Fruit fly (Drosophila melanogaster) whole organism, embryonic: Measurements from ENCODE around the gene CG15336.

ENCODE experiments used
- Adf1 ChIP-seq: fragments of 200-800 bp; sonication (Bioruptor generic); IDR thresholded peaks from 2 replicates; pipeline ENCODE4 v1.3.6; 2022; ENCODE audit warnings: missing biosample characterization, missing genetic modification characterization
- Awh ChIP-seq: fragments of 200-800 bp; sonication (Bioruptor generic); IDR thresholded peaks from 2 replicates; pipeline ENCODE4, ENCODE4 v1.3.6; 2022; ENCODE audit warnings: missing biosample characterization, missing genetic modification characterization
- Bgb ChIP-seq: fragments of 200-800 bp; sonication (Bioruptor generic); IDR thresholded peaks from 2 replicates; pipeline ENCODE4 v1.3.6; 2022; ENCODE audit warnings: missing biosample characterization, missing genetic modification characterization; ENCODE audit not compliant: partially characterized antibody
- BtbVII ChIP-seq: fragments of 200-800 bp; sonication (Bioruptor generic); optimal IDR thresholded peaks from 3 replicates; lab custom pipeline; 2017; ENCODE audit warnings: missing biosample characterization, mild to moderate bottlenecking, missing genetic modification characterization
- CG12071 ChIP-seq: fragments of 200-800 bp; sonication (Bioruptor generic); optimal IDR thresholded peaks from 3 replicates; lab custom pipeline; 2018; ENCODE audit warnings: missing biosample characterization, mild to moderate bottlenecking, missing genetic modification characterization
- CG12744 ChIP-seq: fragments of 200-800 bp; sonication (Bioruptor generic); optimal IDR thresholded peaks from 2 replicates; lab custom pipeline; 2016; ENCODE audit warnings: missing biosample characterization, missing genetic modification characterization
- CG13894 ChIP-seq: fragments of 200-800 bp; sonication (Bioruptor generic); optimal IDR thresholded peaks from 3 replicates; lab custom pipeline; 2018; ENCODE audit warnings: missing biosample characterization, mild to moderate bottlenecking, missing genetic modification characterization, moderate library complexity
- CG14667 ChIP-seq: fragments of 200-800 bp; sonication (Bioruptor generic); IDR thresholded peaks from 2 replicates; pipeline ENCODE4 v1.3.6; 2022; ENCODE audit warnings: missing biosample characterization, missing genetic modification characterization
- CG1603 ChIP-seq: fragments of 200-800 bp; sonication (Bioruptor generic); optimal IDR thresholded peaks from 2 replicates; lab custom pipeline; 2019; ENCODE audit warnings: missing biosample characterization, mild to moderate bottlenecking, missing genetic modification characterization, moderate library complexity
- CG18262 ChIP-seq: fragments of 200-800 bp; optimal IDR thresholded peaks from 3 replicates; lab custom pipeline; 2019; ENCODE audit warnings: missing biosample characterization, mild to moderate bottlenecking, missing genetic modification characterization, moderate library complexity
- CG2120 ChIP-seq: fragments of 200-800 bp; sonication (Bioruptor generic); optimal IDR thresholded peaks from 3 replicates; lab custom pipeline; 2016; ENCODE audit warnings: missing biosample characterization, missing genetic modification characterization
- CG32767 ChIP-seq: fragments of 200-800 bp; sonication (Bioruptor generic); IDR thresholded peaks from 2 replicates; pipeline ENCODE4 v1.3.6; 2022; ENCODE audit warnings: missing biosample characterization, missing genetic modification characterization
- CG3281 ChIP-seq: fragments of 200-800 bp; sonication (Bioruptor generic); optimal IDR thresholded peaks from 3 replicates; lab custom pipeline; 2017; ENCODE audit warnings: missing biosample characterization, mild to moderate bottlenecking, missing genetic modification characterization
- CG3407 ChIP-seq: fragments of 200-800 bp; sonication (Bioruptor generic); optimal IDR thresholded peaks from 2 replicates; lab custom pipeline; 2018; ENCODE audit warnings: missing biosample characterization, mild to moderate bottlenecking, missing genetic modification characterization
- CG43689 ChIP-seq: fragments of 200-800 bp; sonication (Bioruptor generic); IDR thresholded peaks from 2 replicates; pipeline ENCODE4 v1.3.6; 2022; ENCODE audit warnings: missing biosample characterization, missing genetic modification characterization
- CG6813 ChIP-seq: fragments of 200-800 bp; sonication (Bioruptor generic); optimal IDR thresholded peaks from 2 replicates; lab custom pipeline; 2017; ENCODE audit warnings: missing biosample characterization, missing genetic modification characterization, mild to moderate bottlenecking, moderate library complexity, missing genetic modification reagents
- CG7357 ChIP-seq: fragments of 200-800 bp; sonication (Bioruptor generic); IDR thresholded peaks from 3 replicates; pipeline ENCODE4 v1.3.6; 2022; ENCODE audit warnings: missing biosample characterization, missing genetic modification characterization
- CG7372 ChIP-seq: fragments of 200-800 bp; sonication (Bioruptor generic); IDR thresholded peaks from 2 replicates; pipeline ENCODE4 v1.3.6; 2022; ENCODE audit warnings: missing biosample characterization, missing genetic modification characterization
- CG8089 ChIP-seq: fragments of 200-800 bp; sonication (Bioruptor generic); optimal IDR thresholded peaks from 3 replicates; lab custom pipeline; 2016; ENCODE audit warnings: missing biosample characterization, missing genetic modification characterization
- CG8359 ChIP-seq: fragments of 200-800 bp; sonication (Bioruptor generic); optimal IDR thresholded peaks from 2 replicates; lab custom pipeline; 2017; ENCODE audit warnings: missing biosample characterization, mild to moderate bottlenecking, missing genetic modification characterization, borderline replicate concordance
- Chrac-16 ChIP-seq: fragments of 200-800 bp; sonication (Bioruptor generic); optimal IDR thresholded peaks from 3 replicates; lab custom pipeline; 2016; ENCODE audit warnings: missing biosample characterization, missing genetic modification characterization
- Deaf1 ChIP-seq: fragments of 200-800 bp; optimal IDR thresholded peaks from 3 replicates; lab custom pipeline; 2019; ENCODE audit warnings: missing biosample characterization, mild to moderate bottlenecking, missing genetic modification characterization, moderate library complexity
- E2f2 ChIP-seq: fragments of 200-800 bp; sonication (Bioruptor generic); IDR thresholded peaks from 2 replicates; pipeline ENCODE4 v1.3.6; 2022; ENCODE audit warnings: missing biosample characterization, missing genetic modification characterization
- H15 ChIP-seq: fragments of 200-800 bp; sonication (Bioruptor generic); IDR thresholded peaks from 3 replicates; pipeline ENCODE4 v1.3.6; 2022; ENCODE audit warnings: missing biosample characterization, missing genetic modification characterization
- Hand ChIP-seq: fragments of 200-800 bp; sonication (Bioruptor generic); optimal IDR thresholded peaks from 2 replicates; lab custom pipeline; 2017; ENCODE audit warnings: mild to moderate bottlenecking, missing biosample characterization, missing genetic modification reagents, missing genetic modification characterization
- Max ChIP-seq: fragments of 200-800 bp; sonication (Bioruptor generic); optimal IDR thresholded peaks from 2 replicates; lab custom pipeline; 2016; ENCODE audit warnings: missing biosample characterization, mild to moderate bottlenecking, missing genetic modification characterization
- Med ChIP-seq: fragments of 200-800 bp; sonication (Bioruptor generic); peaks from one replicate; lab custom pipeline; 2016; ENCODE audit warnings: missing biosample characterization, missing genetic modification characterization, mild to moderate bottlenecking, inconsistent platforms, moderate library complexity
- NK7.1 ChIP-seq: fragments of 200-800 bp; sonication (Bioruptor generic); optimal IDR thresholded peaks from 3 replicates; lab custom pipeline; 2016; ENCODE audit warnings: missing biosample characterization, missing genetic modification characterization
- Opbp ChIP-seq: fragments of 200-800 bp; sonication (Bioruptor generic); IDR thresholded peaks from 3 replicates; pipeline ENCODE4 v1.3.6; 2022; ENCODE audit warnings: missing biosample characterization, missing genetic modification characterization; ENCODE audit not compliant: partially characterized antibody
- Poxn ChIP-seq: fragments of 200-800 bp; sonication (Bioruptor generic); IDR thresholded peaks from 2 replicates; pipeline ENCODE4 v1.3.6; 2022; ENCODE audit warnings: missing biosample characterization, missing genetic modification characterization
- Sry-β ChIP-seq: fragments of 200-800 bp; sonication (Bioruptor generic); optimal IDR thresholded peaks from 2 replicates; lab custom pipeline; 2018; ENCODE audit warnings: missing biosample characterization, mild to moderate bottlenecking, missing genetic modification characterization, moderate library complexity
- amos ChIP-seq: fragments of 200-800 bp; sonication (Bioruptor generic); IDR thresholded peaks from 2 replicates; pipeline ENCODE4 v1.3.6; 2022; ENCODE audit warnings: missing biosample characterization, missing genetic modification characterization; ENCODE audit not compliant: partially characterized antibody
- ato ChIP-seq: fragments of 200-800 bp; sonication (Bioruptor generic); IDR thresholded peaks from 2 replicates; pipeline ENCODE4 v1.3.6; 2022; ENCODE audit warnings: missing biosample characterization, missing genetic modification characterization; ENCODE audit not compliant: partially characterized antibody
- caup ChIP-seq: fragments of 200-800 bp; sonication (Bioruptor generic); optimal IDR thresholded peaks from 3 replicates; lab custom pipeline; 2017; ENCODE audit warnings: missing biosample characterization, mild to moderate bottlenecking, missing genetic modification characterization, moderate library complexity; ENCODE audit not compliant: severe bottlenecking
- chn ChIP-seq: fragments of 200-800 bp; sonication (Bioruptor generic); optimal IDR thresholded peaks from 2 replicates; lab custom pipeline; 2016; ENCODE audit warnings: missing biosample characterization, missing genetic modification characterization
- cwo ChIP-seq: fragments of 200-800 bp; sonication (Bioruptor generic); optimal IDR thresholded peaks from 3 replicates; lab custom pipeline; 2017; ENCODE audit warnings: missing biosample characterization, missing genetic modification characterization, mild to moderate bottlenecking, moderate library complexity, missing genetic modification reagents
- dmrt11E ChIP-seq: fragments of 200-800 bp; sonication (Bioruptor generic); optimal IDR thresholded peaks from 3 replicates; lab custom pipeline; 2018; ENCODE audit warnings: missing biosample characterization, mild to moderate bottlenecking, missing genetic modification characterization, moderate library complexity
- en ChIP-seq: fragments of 200-800 bp; sonication (Bioruptor generic); optimal IDR thresholded peaks from 2 replicates; lab custom pipeline; 2016; ENCODE audit warnings: missing biosample characterization, missing genetic modification characterization
- eve ChIP-seq, 2 experiments: fragments of >200 bp; optimal IDR thresholded peaks; 2 replicates each; lab custom pipeline; 2017; ENCODE audit warnings: missing biosample characterization in 2 of 2, missing genetic modification characterization in 2 of 2
- jigr1 ChIP-seq: fragments of 200-800 bp; sonication (Bioruptor generic); IDR thresholded peaks from 3 replicates; pipeline ENCODE4 v1.3.6; 2022; ENCODE audit warnings: missing biosample characterization, missing genetic modification characterization
- jumu ChIP-seq: fragments of 200-800 bp; sonication (Bioruptor generic); optimal IDR thresholded peaks from 3 replicates; lab custom pipeline; 2016; ENCODE audit warnings: missing biosample characterization, missing genetic modification characterization
- kni ChIP-seq: fragments of 200-800 bp; sonication (Bioruptor generic); optimal IDR thresholded peaks from 3 replicates; lab custom pipeline; 2017; ENCODE audit warnings: mild to moderate bottlenecking, missing biosample characterization, missing genetic modification reagents, missing genetic modification characterization
- mam ChIP-seq: fragments of 200-800 bp; sonication (Bioruptor generic); optimal IDR thresholded peaks from 3 replicates; lab custom pipeline; 2016; ENCODE audit warnings: missing biosample characterization, missing genetic modification characterization
- pum ChIP-seq: fragments of 200-800 bp; sonication (Bioruptor generic); optimal IDR thresholded peaks from 2 replicates; lab custom pipeline; 2016; ENCODE audit warnings: missing biosample characterization, missing genetic modification characterization
- rib ChIP-seq: fragments of 200-800 bp; sonication (Bioruptor generic); IDR thresholded peaks from 2 replicates; pipeline ENCODE4 v1.3.6; 2022; ENCODE audit warnings: missing biosample characterization, missing genetic modification characterization
- row ChIP-seq: fragments of 200-800 bp; sonication (Bioruptor generic); IDR thresholded peaks from 3 replicates; pipeline ENCODE4 v1.3.6; 2022; ENCODE audit warnings: missing biosample characterization, missing genetic modification characterization
- salm ChIP-seq: fragments of 200-800 bp; sonication (Bioruptor generic); optimal IDR thresholded peaks from 2 replicates; lab custom pipeline; 2018; ENCODE audit warnings: missing biosample characterization, mild to moderate bottlenecking, missing genetic modification characterization
- sens ChIP-seq: fragments of 200-800 bp; sonication (Bioruptor generic); peaks from one replicate; lab custom pipeline; 2016; ENCODE audit warnings: missing biosample characterization, missing genetic modification characterization
- sob ChIP-seq: fragments of 200-800 bp; sonication (Bioruptor generic); IDR thresholded peaks from 2 replicates; pipeline ENCODE4 v1.3.6; 2022; ENCODE audit warnings: missing biosample characterization, missing genetic modification characterization
- vvl ChIP-seq: fragments of 200-800 bp; sonication (Bioruptor generic); IDR thresholded peaks from 2 replicates; pipeline ENCODE4 v1.3.6; 2022; ENCODE audit warnings: missing biosample characterization, missing genetic modification characterization
- z ChIP-seq: fragments of 200-800 bp; sonication (Bioruptor generic); IDR thresholded peaks from 3 replicates; pipeline ENCODE4 v1.3.6; 2022; ENCODE audit warnings: missing biosample characterization, missing genetic modification characterization
- zfh1 ChIP-seq: fragments of 200-800 bp; sonication (Bioruptor generic); IDR thresholded peaks from 3 replicates; pipeline ENCODE4 v1.3.6; 2022; ENCODE audit warnings: missing biosample characterization, missing genetic modification characterization

CG15336 gene

dm6 chrX:8177742-8178141 is 30.0 kb downstream of the CG15336 start (continued):
- no peak for TF ChIP-seq jigr1 (GFP tag; lab: Robert Waterston, UW)
- no peak for TF ChIP-seq NK7.1 (GFP tag; lab: Kevin White, UChicago)
- TF ChIP-seq BtbVII (GFP tag; lab: Kevin White, UChicago): no peak
- TF ChIP-seq CG3281 (GFP tag; lab: Kevin White, UChicago): no peak
- no peak for TF ChIP-seq pum (GFP tag; lab: Kevin White, UChicago)
- no peak for TF ChIP-seq CG14667 (GFP tag; lab: Robert Waterston, UW)
- TF ChIP-seq sens (GFP tag; lab: Kevin White, UChicago): peak; percentile 7
- no peak for TF ChIP-seq salm (tag; lab: Kevin White, UChicago)
- TF ChIP-seq CG8359 (GFP tag; lab: Kevin White, UChicago): no peak
- no peak for TF ChIP-seq Hand (GFP tag; lab: Kevin White, UChicago)
- no peak for TF ChIP-seq mam (GFP tag; lab: Kevin White, UChicago)
- no peak for TF ChIP-seq cwo
- TF ChIP-seq jumu: no peak
- no peak for TF ChIP-seq chn
- TF ChIP-seq kni (GFP tag; lab: Kevin White, UChicago): no peak
- TF ChIP-seq ato (GFP tag; lab: Robert Waterston, UW): no peak
- TF ChIP-seq Chrac-16: no peak
- TF ChIP-seq z: no peak
- TF ChIP-seq CG32767 (GFP tag; lab: Robert Waterston, UW): peak; percentile 41; the same call in 1 of the 2 replicates
- TF ChIP-seq CG12071 (GFP tag; lab: Kevin White, UChicago): peak; percentile 29
- TF ChIP-seq CG12744 (GFP tag; lab: Kevin White, UChicago): no peak
- TF ChIP-seq Med (GFP tag; lab: Kevin White, UChicago): peak; percentile 81
- TF ChIP-seq vvl (GFP tag; lab: Robert Waterston, UW): no peak
- 0 out of 3 replicates have a peak, but pooled peaks have one; percentile 13 for TF ChIP-seq row (GFP tag; lab: Robert Waterston, UW)
- no peak for TF ChIP-seq en
- no peak for TF ChIP-seq CG43689
- TF ChIP-seq CG18262 (tag; lab: Kevin White, UChicago): no peak
- peak; percentile 10; the same call in 1 of the 2 replicates for TF ChIP-seq amos
- peak; percentile 19 for TF ChIP-seq CG13894
- peak; percentile 38; the same call in 1 of the 2 replicates for TF ChIP-seq Bgb
- TF ChIP-seq H15 (GFP tag; lab: Robert Waterston, UW): no peak
- TF ChIP-seq CG8089 (GFP tag; lab: Kevin White, UChicago): no peak
- TF ChIP-seq CG2120: no peak
- TF ChIP-seq E2f2: no peak
- no peak for TF ChIP-seq Max (GFP tag; lab: Kevin White, UChicago)
- TF ChIP-seq Deaf1 (tag; lab: Kevin White, UChicago): peak; percentile 79
- no peak for TF ChIP-seq caup (GFP tag; lab: Kevin White, UChicago)
- no peak for TF ChIP-seq CG6813 (GFP tag; lab: Kevin White, UChicago)
- TF ChIP-seq CG3407 (GFP tag; lab: Kevin White, UChicago): no peak
- no peak for TF ChIP-seq Poxn (GFP tag; lab: Robert Waterston, UW)
- TF ChIP-seq CG7372: no peak
- no peak for TF ChIP-seq Opbp (GFP tag; lab: Robert Waterston, UW)
- TF ChIP-seq Sry-β (GFP tag; lab: Kevin White, UChicago): no peak
- no peak for TF ChIP-seq CG7357 (GFP tag; lab: Robert Waterston, UW)
- TF ChIP-seq rib (GFP tag; lab: Robert Waterston, UW): no peak
- TF ChIP-seq Adf1 (GFP tag; lab: Robert Waterston, UW): peak; percentile 77
- TF ChIP-seq CG1603 (tag; lab: Kevin White, UChicago): no peak
- TF ChIP-seq zfh1 (GFP tag; lab: Robert Waterston, UW): 0 out of 3 replicates have a peak, but pooled peaks have one; percentile 18
- no peak for TF ChIP-seq Awh
- no peak for TF ChIP-seq eve (GFP tag; optimal IDR thresholded peaks at IDR 0.05; lab: Kevin White, UChicago)
- TF ChIP-seq dmrt11E (tag; lab: Kevin White, UChicago): no peak
- 0 out of 2 replicates have a peak, but pooled peaks have one; percentile 30 for TF ChIP-seq sob (GFP tag; lab: Robert Waterston, UW)
